Fruit fly (Drosophila melanogaster) whole organism, embryonic: ENCODE results near the gene Cyp313a1.
A peak's percentile ranks its signal among the peaks of the same experiment; 100 is the strongest.

ENCODE experiments used
- Bdp1 ChIP-seq: fragments of 200-800 bp; sonication (Bioruptor generic); optimal IDR thresholded peaks from 3 replicates; lab custom pipeline; 2016; ENCODE audit warnings: missing biosample characterization, missing genetic modification characterization
- Blimp-1 ChIP-seq: fragments of 200-800 bp; sonication (Bioruptor generic); optimal IDR thresholded peaks from 3 replicates; lab custom pipeline; 2018; ENCODE audit warnings: missing biosample characterization, missing genetic modification characterization, mild to moderate bottlenecking, moderate library complexity, missing genetic modification reagents
- CG10267 ChIP-seq: fragments of 200-800 bp; sonication (Bioruptor generic); optimal IDR thresholded peaks from 2 replicates; lab custom pipeline; 2018; ENCODE audit warnings: missing biosample characterization, mild to moderate bottlenecking, missing genetic modification characterization, moderate library complexity
- CG10274 ChIP-seq: fragments of 200-800 bp; sonication (Bioruptor generic); optimal IDR thresholded peaks from 3 replicates; lab custom pipeline; 2017; ENCODE audit warnings: missing biosample characterization, mild to moderate bottlenecking, missing genetic modification characterization
- CG11504 ChIP-seq: fragments of 200-800 bp; sonication (Bioruptor generic); optimal IDR thresholded peaks from 3 replicates; lab custom pipeline; 2019; ENCODE audit warnings: missing biosample characterization, mild to moderate bottlenecking, missing genetic modification characterization, moderate library complexity
- CG12104 ChIP-seq: fragments of 200-800 bp; sonication (Bioruptor generic); optimal IDR thresholded peaks from 3 replicates; lab custom pipeline; 2016; ENCODE audit warnings: missing biosample characterization, missing genetic modification characterization
- CG12236 ChIP-seq: fragments of 200-800 bp; sonication (Bioruptor generic); optimal IDR thresholded peaks from 2 replicates; lab custom pipeline; 2016; ENCODE audit warnings: missing biosample characterization, missing genetic modification characterization
- CG13775 ChIP-seq: fragments of 200-800 bp; sonication (Bioruptor generic); optimal IDR thresholded peaks from 3 replicates; lab custom pipeline; 2017; ENCODE audit warnings: missing biosample characterization, mild to moderate bottlenecking, missing genetic modification characterization
- CG14667 ChIP-seq: fragments of 200-800 bp; sonication (Bioruptor generic); IDR thresholded peaks from 2 replicates; pipeline ENCODE4 v1.3.6; 2022; ENCODE audit warnings: missing biosample characterization, missing genetic modification characterization
- CG1792 ChIP-seq: fragments of 200-800 bp; sonication (Bioruptor generic); optimal IDR thresholded peaks from 2 replicates; lab custom pipeline; 2016; ENCODE audit warnings: missing biosample characterization, missing genetic modification characterization
- CG2202 ChIP-seq: fragments of 200-800 bp; sonication (Bioruptor generic); optimal IDR thresholded peaks from 2 replicates; lab custom pipeline; 2018; ENCODE audit warnings: missing biosample characterization, mild to moderate bottlenecking, missing genetic modification characterization
- CG32767 ChIP-seq: fragments of 200-800 bp; sonication (Bioruptor generic); IDR thresholded peaks from 2 replicates; pipeline ENCODE4 v1.3.6; 2022; ENCODE audit warnings: missing biosample characterization, missing genetic modification characterization
- CG3726 ChIP-seq: fragments of 200-800 bp; sonication (Bioruptor generic); IDR thresholded peaks from 3 replicates; pipeline ENCODE4, ENCODE4 v1.3.6; 2022; ENCODE audit warnings: missing biosample characterization, missing genetic modification characterization
- CG4360 ChIP-seq: fragments of 200-800 bp; sonication (Bioruptor generic); IDR thresholded peaks from 2 replicates; pipeline ENCODE4 v1.3.6; 2022; ENCODE audit warnings: missing biosample characterization, missing genetic modification characterization
- CG5180 ChIP-seq: fragments of 200-800 bp; sonication (Bioruptor generic); optimal IDR thresholded peaks from 3 replicates; lab custom pipeline; 2017; ENCODE audit warnings: missing biosample characterization, missing genetic modification characterization, mild to moderate bottlenecking, moderate library complexity, missing genetic modification reagents
- CG6272 ChIP-seq: fragments of 200-800 bp; sonication (Bioruptor generic); IDR thresholded peaks from 2 replicates; pipeline ENCODE4 v1.3.6; 2022; ENCODE audit warnings: missing biosample characterization, missing genetic modification characterization
- CG6683 ChIP-seq: fragments of 200-800 bp; sonication (Bioruptor generic); optimal IDR thresholded peaks from 2 replicates; lab custom pipeline; 2017; ENCODE audit warnings: missing biosample characterization, mild to moderate bottlenecking, missing genetic modification characterization, missing genetic modification reagents
- Dip2 ChIP-seq: fragments of 200-800 bp; sonication (Bioruptor generic); IDR thresholded peaks from 2 replicates; pipeline ENCODE4 v1.3.6; 2022; ENCODE audit warnings: missing biosample characterization, missing genetic modification characterization
- E2f1 ChIP-seq: fragments of 200-800 bp; sonication (Bioruptor generic); IDR thresholded peaks from 2 replicates; pipeline ENCODE4 v1.3.6; 2022; ENCODE audit warnings: missing biosample characterization, missing genetic modification characterization
- Elba2 ChIP-seq: fragments of 200-800 bp; sonication (Bioruptor generic); optimal IDR thresholded peaks from 3 replicates; lab custom pipeline; 2016; ENCODE audit warnings: missing biosample characterization, missing genetic modification characterization
- Ets65A ChIP-seq: fragments of 200-800 bp; sonication (Bioruptor generic); peaks from one replicate; lab custom pipeline; 2016; ENCODE audit warnings: missing biosample characterization, missing genetic modification characterization
- Fer3 ChIP-seq: fragments of 200-800 bp; sonication (Bioruptor generic); optimal IDR thresholded peaks from 2 replicates; lab custom pipeline; 2018; ENCODE audit warnings: missing biosample characterization, mild to moderate bottlenecking, missing genetic modification characterization, moderate library complexity
- Hr3 ChIP-seq: fragments of 200-800 bp; sonication (Bioruptor generic); optimal IDR thresholded peaks from 3 replicates; lab custom pipeline; 2016; ENCODE audit warnings: missing biosample characterization, missing genetic modification characterization
- Lhr ChIP-seq: fragments of 200-800 bp; sonication (Bioruptor generic); optimal IDR thresholded peaks from 3 replicates; lab custom pipeline; 2017; ENCODE audit warnings: mild to moderate bottlenecking, missing biosample characterization, missing genetic modification reagents, missing genetic modification characterization
- Lpt ChIP-seq: fragments of >200 bp; optimal IDR thresholded peaks from 2 replicates; lab custom pipeline; 2018; ENCODE audit warnings: missing biosample characterization, missing genetic modification characterization
- Meics ChIP-seq: fragments of 200-800 bp; sonication (Bioruptor generic); optimal IDR thresholded peaks from 2 replicates; lab custom pipeline; 2017; ENCODE audit warnings: missing biosample characterization, mild to moderate bottlenecking, missing genetic modification characterization
- NC2α ChIP-seq: fragments of 200-800 bp; sonication (Bioruptor generic); optimal IDR thresholded peaks from 2 replicates; lab custom pipeline; 2016; ENCODE audit warnings: missing biosample characterization, missing genetic modification characterization
- Nf-YC ChIP-seq: fragments of 200-800 bp; optimal IDR thresholded peaks from 3 replicates; lab custom pipeline; 2019; ENCODE audit warnings: missing biosample characterization, mild to moderate bottlenecking, missing genetic modification characterization, moderate library complexity
- Opbp ChIP-seq: fragments of 200-800 bp; sonication (Bioruptor generic); IDR thresholded peaks from 3 replicates; pipeline ENCODE4 v1.3.6; 2022; ENCODE audit warnings: missing biosample characterization, missing genetic modification characterization; ENCODE audit not compliant: partially characterized antibody
- PHDP ChIP-seq: fragments of 200-800 bp; sonication (Bioruptor generic); optimal IDR thresholded peaks from 3 replicates; lab custom pipeline; 2018; ENCODE audit warnings: missing biosample characterization, mild to moderate bottlenecking, missing genetic modification characterization, moderate library complexity
- Sox102F ChIP-seq: fragments of 200-800 bp; sonication (Bioruptor generic); optimal IDR thresholded peaks from 2 replicates; lab custom pipeline; 2018; ENCODE audit warnings: missing biosample characterization, mild to moderate bottlenecking, missing genetic modification characterization, moderate library complexity
- Stat92E ChIP-seq, 3 experiments: fragments of >200 bp in 2 of 3; fragments of 200-800 bp in 1 of 3; sonication (Bioruptor generic) in 1 of 3; optimal IDR thresholded peaks; 2 replicates each; lab custom pipeline; 2017 to 2019; ENCODE audit warnings: missing biosample characterization in 3 of 3, missing genetic modification characterization in 3 of 3, mild to moderate bottlenecking in 1 of 3, moderate library complexity in 1 of 3
- abd-A ChIP-seq: fragments of 200-800 bp; sonication (Bioruptor generic); optimal IDR thresholded peaks from 3 replicates; lab custom pipeline; 2019; ENCODE audit warnings: missing biosample characterization, mild to moderate bottlenecking, missing genetic modification characterization, moderate library complexity
- bbx ChIP-seq: fragments of 200-800 bp; sonication (Bioruptor generic); IDR thresholded peaks from 2 replicates; pipeline ENCODE4 v1.3.6; 2022; ENCODE audit warnings: missing biosample characterization, missing genetic modification characterization; ENCODE audit not compliant: partially characterized antibody
- br ChIP-seq: fragments of >200 bp; optimal IDR thresholded peaks from 2 replicates; lab custom pipeline; 2017
- cad ChIP-seq: fragments of >200 bp; optimal IDR thresholded peaks from 2 replicates; lab custom pipeline; 2017; ENCODE audit warnings: missing biosample characterization, missing genetic modification characterization
- chif ChIP-seq, 2 experiments: fragments of 200-800 bp; sonication (Bioruptor generic); optimal IDR thresholded peaks; 3 replicates each; lab custom pipeline; 2016; ENCODE audit warnings: missing biosample characterization in 2 of 2, missing genetic modification characterization in 2 of 2
- dysf ChIP-seq: fragments of 200-800 bp; sonication (Bioruptor generic); IDR thresholded peaks from 3 replicates; pipeline ENCODE4 v1.3.6; 2022; ENCODE audit warnings: missing biosample characterization, missing genetic modification characterization
- exex ChIP-seq: fragments of 200-800 bp; sonication (Bioruptor generic); optimal IDR thresholded peaks from 4 replicates; lab custom pipeline; 2018; ENCODE audit warnings: missing biosample characterization, mild to moderate bottlenecking, missing genetic modification characterization, moderate library complexity
- fd3F ChIP-seq: fragments of 200-800 bp; sonication (Bioruptor generic); optimal IDR thresholded peaks from 2 replicates; lab custom pipeline; 2018; ENCODE audit warnings: missing biosample characterization, mild to moderate bottlenecking, missing genetic modification characterization, moderate library complexity
- ham ChIP-seq: fragments of 200-800 bp; sonication (Bioruptor generic); IDR thresholded peaks from 2 replicates; pipeline ENCODE4 v1.3.6; 2022; ENCODE audit warnings: missing biosample characterization, missing genetic modification characterization
- mam ChIP-seq: fragments of 200-800 bp; sonication (Bioruptor generic); optimal IDR thresholded peaks from 3 replicates; lab custom pipeline; 2016; ENCODE audit warnings: missing biosample characterization, missing genetic modification characterization
- nerfin-1 ChIP-seq: fragments of 200-800 bp; sonication (Bioruptor generic); optimal IDR thresholded peaks from 3 replicates; lab custom pipeline; 2019; ENCODE audit warnings: missing biosample characterization, mild to moderate bottlenecking, missing genetic modification characterization, moderate library complexity
- repo ChIP-seq: fragments of 200-800 bp; sonication (Bioruptor generic); optimal IDR thresholded peaks from 2 replicates; lab custom pipeline; 2016; ENCODE audit warnings: missing biosample characterization, missing genetic modification characterization
- seq ChIP-seq: fragments of 200-800 bp; sonication (Bioruptor generic); IDR thresholded peaks from 2 replicates; pipeline ENCODE4 v1.3.6; 2022; ENCODE audit warnings: missing biosample characterization, missing genetic modification characterization
- shn ChIP-seq: fragments of 200-800 bp; sonication (Bioruptor generic); optimal IDR thresholded peaks from 3 replicates; lab custom pipeline; 2016; ENCODE audit warnings: missing biosample characterization, missing genetic modification characterization
- sim ChIP-seq: fragments of 200-800 bp; sonication (Bioruptor generic); IDR thresholded peaks from 2 replicates; pipeline ENCODE4 v1.3.6; 2022; ENCODE audit warnings: missing biosample characterization, missing genetic modification characterization
- slbo ChIP-seq: fragments of 200-800 bp; sonication (Bioruptor generic); IDR thresholded peaks from 2 replicates; pipeline ENCODE4 v1.3.6; 2022; ENCODE audit warnings: missing biosample characterization, missing genetic modification characterization
- tx ChIP-seq: fragments of 200-800 bp; sonication (Bioruptor generic); optimal IDR thresholded peaks from 2 replicates; lab custom pipeline; 2016; ENCODE audit warnings: missing biosample characterization, missing genetic modification characterization
- wek ChIP-seq: fragments of 200-800 bp; sonication (Bioruptor generic); optimal IDR thresholded peaks from 3 replicates; lab custom pipeline; 2018; ENCODE audit warnings: missing biosample characterization, mild to moderate bottlenecking, missing genetic modification characterization, moderate library complexity
- zf30C ChIP-seq: fragments of 200-800 bp; sonication (Bioruptor generic); optimal IDR thresholded peaks from 3 replicates; lab custom pipeline; 2018; ENCODE audit warnings: missing biosample characterization, mild to moderate bottlenecking, missing genetic modification characterization

Gene Cyp313a1

dm6 chr3R:14476273-14476672, 44.6 kb upstream of the Cyp313a1 start (continued):
- TF ChIP-seq CG5180 (GFP tag; lab: Kevin White, UChicago) (peak; percentile 43), CG12236 (no peak), PHDP (tag; lab: Kevin White, UChicago) (peak; percentile 42), CG6272 (peak; percentile 63), abd-A (no peak), bbx (GFP tag; lab: Robert Waterston, UW) (no peak), wek (GFP tag; lab: Kevin White, UChicago) (peak; percentile 17), CG10267 (tag; lab: Kevin White, UChicago) (peak; percentile 17), Bdp1 (peak; percentile 32), CG32767 (GFP tag; lab: Robert Waterston, UW) (peak; percentile 64; the same call in 1 of the 2 replicates), CG11504 (tag; lab: Kevin White, UChicago) (peak; percentile 86), br (no peak), cad (GFP tag; lab: Kevin White, UChicago) (no peak), mam (peak; percentile 54), CG13775 (peak; percentile 4), Nf-YC (tag; lab: Kevin White, UChicago) (peak; percentile 8), Hr3 (GFP tag; lab: Kevin White, UChicago) (peak; percentile 43), shn (peak; percentile 53), NC2α (GFP tag; lab: Kevin White, UChicago) (no peak), repo (GFP tag; lab: Kevin White, UChicago) (peak; percentile 56), Dip2 (no peak), nerfin-1 (peak; percentile 4), seq (GFP tag; lab: Robert Waterston, UW) (peak; percentile 72), tx (GFP tag; lab: Kevin White, UChicago) (peak; percentile 43), CG3726 (GFP tag; lab: Robert Waterston, UW) (peak; percentile 75; the same call in 2 of the 3 replicates), Fer3 (tag; lab: Kevin White, UChicago) (peak; percentile 71), exex (tag; lab: Kevin White, UChicago) (no peak), Opbp (GFP tag; lab: Robert Waterston, UW) (no peak), Lpt (GFP tag; lab: Kevin White, UChicago) (no peak), CG4360 (GFP tag; lab: Robert Waterston, UW) (0 out of 2 replicates have a peak, but pooled peaks have one; percentile 17), dysf (peak; percentile 88), Lhr (GFP tag; lab: Kevin White, UChicago) (no peak), Stat92E (GFP tag; optimal IDR thresholded peaks at IDR 0.05; lab: Kevin White, UChicago) (no peak), CG6683 (GFP tag; lab: Kevin White, UChicago) (no peak), CG1792 (GFP tag; lab: Kevin White, UChicago) (peak; percentile 52), sim (no peak), fd3F (GFP tag; lab: Kevin White, UChicago) (peak; percentile 47), zf30C (GFP tag; lab: Kevin White, UChicago) (no peak), CG12104 (GFP tag; lab: Kevin White, UChicago) (no peak), CG10274 (GFP tag; lab: Kevin White, UChicago) (peak; percentile 19), Meics (GFP tag; lab: Kevin White, UChicago) (peak; percentile 68), Ets65A (peak; percentile 93), E2f1 (GFP tag; lab: Robert Waterston, UW) (peak; percentile 75), Sox102F (peak; percentile 79), chif (GFP tag; optimal IDR thresholded peaks at IDR 0.05; lab: Kevin White, UChicago) (peak; percentile 59 to 70), slbo (GFP tag; lab: Robert Waterston, UW) (peak; percentile 76), ham (GFP tag; lab: Robert Waterston, UW) (no peak), Elba2 (no peak), Blimp-1 (peak; percentile 58), CG2202 (tag; lab: Kevin White, UChicago) (no peak), CG14667 (GFP tag; lab: Robert Waterston, UW) (peak; percentile 70)
